Worm (Caenorhabditis elegans): ENCODE results near the gene rab-37.
A peak's percentile ranks its signal among the peaks of the same experiment; 100 is the strongest.

rab-37 gene

ce11 chrX:4190537-4191144 is 45.0 kb downstream of the rab-37 start, which contains the start of gene vha-12 (continued):
- TF ChIP-seq ceh-44 (GFP tag; IDR thresholded peaks at IDR 0.05) (no peak), duxl-1 (tag; optimal IDR thresholded peaks at IDR 0.05; ENCODE audit: poor library complexity) (no peak), nhr-237 (tag; optimal IDR thresholded peaks at IDR 0.05) (no peak), nhr-111 (GFP tag; optimal IDR thresholded peaks at IDR 0.05) (no peak), dmd-8 (GFP tag; IDR thresholded peaks at IDR 0.05) (0 out of 2 replicates have a peak, but pooled peaks have one; percentile 43), F44E2.7 (GFP tag; IDR thresholded peaks at IDR 0.05) (no peak), lir-3 (tag; optimal IDR thresholded peaks at IDR 0.05) (no peak), spr-3 (GFP tag; optimal IDR thresholded peaks at IDR 0.05) (no peak), ztf-7 (tag; optimal IDR thresholded peaks at IDR 0.05) (peak; percentile 35), snpc-4 (tag; optimal IDR thresholded peaks at IDR 0.05) (no peak), pqm-1 (tag; optimal IDR thresholded peaks at IDR 0.05) (peak; percentile 65), php-3 (GFP tag; IDR thresholded peaks at IDR 0.05) (peak; percentile 73), ctbp-1 (GFP tag; IDR thresholded peaks at IDR 0.05) (peak; percentile 65), mdt-29 (GFP tag; IDR thresholded peaks at IDR 0.05) (no peak), ZK337.2 (GFP tag; IDR thresholded peaks at IDR 0.05) (no peak), fos-1 (tag; optimal IDR thresholded peaks at IDR 0.05) (no peak), hlh-30 (tag; optimal IDR thresholded peaks at IDR 0.05; ENCODE audit: insufficient read depth) (peak; percentile 79), F26F4.8 (GFP tag; conservative IDR thresholded peaks at IDR 0.05) (no peak), T20F7.1 (GFP tag; optimal IDR thresholded peaks at IDR 0.05) (peak; percentile 78), mep-1 (tag; optimal IDR thresholded peaks at IDR 0.05) (peak; percentile 96), dpl-1 (GFP tag; optimal IDR thresholded peaks at IDR 0.05) (peak; percentile 72), attf-4 (tag; optimal IDR thresholded peaks at IDR 0.05) (no peak), nhr-41 (GFP tag; IDR thresholded peaks at IDR 0.05) (0 out of 2 replicates have a peak, but pooled peaks have one; percentile 51), ceh-62 (tag; optimal IDR thresholded peaks at IDR 0.05) (no peak), daf-19 (GFP tag; conservative IDR thresholded peaks at IDR 0.05) (no peak), ama-1 (optimal IDR thresholded peaks at IDR 0.05) (peak; percentile 70), dve-1 (tag; optimal IDR thresholded peaks at IDR 0.05; ENCODE audit: insufficient read depth) (peak; percentile 95), ceh-32 (tag; optimal IDR thresholded peaks at IDR 0.05; ENCODE audit: poor library complexity) (no peak), lsy-2 (tag; optimal IDR thresholded peaks at IDR 0.05) (peak; percentile 65 to 89), lin-15B (tag; optimal IDR thresholded peaks at IDR 0.05) (no peak), ZK546.5 (tag; optimal IDR thresholded peaks at IDR 0.05) (peak in 1 of 2 experiments; percentile 8), zfp-2 (tag; optimal IDR thresholded peaks at IDR 0.05) (peak; percentile 42), nhr-11 (tag; optimal IDR thresholded peaks at IDR 0.05) (peak; percentile 92), F49E8.2 (tag; optimal IDR thresholded peaks at IDR 0.05; ENCODE audit: borderline replicate concordance) (no peak), hmg-1.1 (GFP tag; IDR thresholded peaks at IDR 0.05) (peak; percentile 95), hlh-11 (tag; optimal IDR thresholded peaks at IDR 0.05) (peak; percentile 96), sdz-12 (GFP tag; optimal IDR thresholded peaks at IDR 0.05) (no peak), skn-1 (tag; optimal IDR thresholded peaks at IDR 0.05) (no peak), gei-8 (GFP tag; optimal IDR thresholded peaks at IDR 0.05) (no peak), zip-11 (GFP tag; IDR thresholded peaks at IDR 0.05) (no peak), tag-97 (GFP tag; IDR thresholded peaks at IDR 0.05) (no peak), ceh-20 (GFP tag; IDR thresholded peaks at IDR 0.05) (peak; percentile 61), ces-1 (GFP tag; optimal IDR thresholded peaks at IDR 0.05) (peak; percentile 45), R02D3.7 (tag; optimal IDR thresholded peaks at IDR 0.05) (no peak), tra-1 (GFP tag; IDR thresholded peaks at IDR 0.05) (peak; percentile 57; the same call in 1 of the 2 replicates), jun-1 (tag; optimal IDR thresholded peaks at IDR 0.05) (peak; percentile 80), daf-16 (GFP tag; optimal IDR thresholded peaks at IDR 0.05) (peak in 1 of 2 experiments; percentile 23), daf-16 (tag; optimal IDR thresholded peaks at IDR 0.05) (peak; percentile 87), unc-62 (GFP tag; optimal IDR thresholded peaks at IDR 0.05 in 1 of 2) (peak in 1 of 2 experiments; percentile 99), unc-62 (tag; optimal IDR thresholded peaks at IDR 0.05) (no peak), nhr-76 (tag; optimal IDR thresholded peaks at IDR 0.05) (no peak), daf-8 (GFP tag; IDR thresholded peaks at IDR 0.05) (no peak)
